Worm (Caenorhabditis elegans) whole organism, late embryonic: ENCODE data around the gene rpn-6.1.

ENCODE experiments used
- C08G9.2 ChIP-seq: sonication (generic microtip); optimal IDR thresholded peaks from 2 replicates; lab custom pipeline; 2016; ENCODE audit warnings: mild to moderate bottlenecking, missing genetic modification characterization, moderate library complexity, missing compliant biosample characterization
- C38D4.7 ChIP-seq: fragments of 200-800 bp; sonication (Bioruptor generic); optimal IDR thresholded peaks from 2 replicates; lab custom pipeline; 2018; ENCODE audit warnings: mild to moderate bottlenecking, missing genetic modification characterization, moderate library complexity, missing compliant biosample characterization
- K09A11.1 ChIP-seq: sonication (generic microtip); optimal IDR thresholded peaks from 2 replicates; lab custom pipeline; 2017; ENCODE audit warnings: antibody characterized with exemption, mild to moderate bottlenecking, missing genetic modification characterization, missing compliant biosample characterization; ENCODE audit not compliant: insufficient read depth
- ahr-1 ChIP-seq: sonication (generic microtip); optimal IDR thresholded peaks from 2 replicates; lab custom pipeline; 2016; ENCODE audit warnings: missing genetic modification characterization, missing compliant biosample characterization
- ama-1 ChIP-seq: fragments of 150-350 bp; optimal IDR thresholded peaks from 2 replicates; lab custom pipeline; 2014
- ceh-19 ChIP-seq: fragments of 200-800 bp; sonication (Bioruptor generic); optimal IDR thresholded peaks from 2 replicates; lab custom pipeline; 2018; ENCODE audit warnings: mild to moderate bottlenecking, missing genetic modification characterization, missing compliant biosample characterization
- ceh-24 ChIP-seq: sonication (generic microtip); optimal IDR thresholded peaks from 2 replicates; lab custom pipeline; 2016; ENCODE audit warnings: mild to moderate bottlenecking, missing genetic modification characterization, missing compliant biosample characterization
- ceh-30 ChIP-seq: fragments of 150-350 bp; optimal IDR thresholded peaks from 2 replicates; lab custom pipeline; 2014; ENCODE audit warnings: missing biosample characterization, missing genetic modification characterization
- ceh-48 ChIP-seq: sonication (generic microtip); optimal IDR thresholded peaks from 2 replicates; lab custom pipeline; 2016; ENCODE audit warnings: missing genetic modification characterization, inconsistent platforms, missing compliant biosample characterization
- che-1 ChIP-seq: sonication (generic microtip); optimal IDR thresholded peaks from 2 replicates; lab custom pipeline; 2016; ENCODE audit warnings: mild to moderate bottlenecking, missing genetic modification characterization, missing compliant biosample characterization
- dmd-4 ChIP-seq: sonication (generic microtip); optimal IDR thresholded peaks from 2 replicates; lab custom pipeline; 2016; ENCODE audit warnings: borderline replicate concordance, missing genetic modification characterization, missing compliant biosample characterization
- dve-1 ChIP-seq: sonication (generic microtip); optimal IDR thresholded peaks from 2 replicates; lab custom pipeline; 2017; ENCODE audit warnings: antibody characterized with exemption, mild to moderate bottlenecking, missing genetic modification characterization, missing compliant biosample characterization
- elt-2 ChIP-seq: sonication (generic microtip); optimal IDR thresholded peaks from 2 replicates; lab custom pipeline; 2016; ENCODE audit warnings: missing genetic modification reagents, missing genetic modification characterization, missing compliant biosample characterization
- elt-4 ChIP-seq: sonication (generic microtip); optimal IDR thresholded peaks from 2 replicates; lab custom pipeline; 2016; ENCODE audit warnings: missing genetic modification characterization, missing compliant biosample characterization
- ets-4 ChIP-seq: sonication (generic microtip); optimal IDR thresholded peaks from 2 replicates; lab custom pipeline; 2016; ENCODE audit warnings: missing genetic modification characterization, missing compliant biosample characterization
- fkh-6 ChIP-seq: sonication (generic microtip); optimal IDR thresholded peaks from 2 replicates; lab custom pipeline; 2016; ENCODE audit warnings: missing genetic modification characterization, missing compliant biosample characterization
- gmeb-2 ChIP-seq: sonication (generic microtip); optimal IDR thresholded peaks from 2 replicates; lab custom pipeline; 2016; ENCODE audit warnings: missing genetic modification characterization, inconsistent platforms, missing compliant biosample characterization
- hlh-13 ChIP-seq: fragments of 200-800 bp; sonication (Bioruptor generic); optimal IDR thresholded peaks from 2 replicates; lab custom pipeline; 2018; ENCODE audit warnings: mild to moderate bottlenecking, missing genetic modification characterization, missing compliant biosample characterization
- hlh-15 ChIP-seq: sonication (generic microtip); optimal IDR thresholded peaks from 2 replicates; lab custom pipeline; 2016; ENCODE audit warnings: missing genetic modification characterization, missing compliant biosample characterization
- hlh-8 ChIP-seq: sonication (generic microtip); optimal IDR thresholded peaks from 2 replicates; lab custom pipeline; 2016; ENCODE audit warnings: missing genotype, missing genetic modification characterization, missing compliant biosample characterization
- lin-11 ChIP-seq: fragments of 200-800 bp; sonication (Bioruptor generic); optimal IDR thresholded peaks from 2 replicates; lab custom pipeline; 2018; ENCODE audit warnings: mild to moderate bottlenecking, missing genetic modification characterization, missing compliant biosample characterization
- madf-2 ChIP-seq: sonication (generic microtip); optimal IDR thresholded peaks from 2 replicates; lab custom pipeline; 2017; ENCODE audit warnings: missing genetic modification characterization, missing compliant biosample characterization
- mec-3 ChIP-seq: sonication (generic microtip); optimal IDR thresholded peaks from 2 replicates; lab custom pipeline; 2016; ENCODE audit warnings: borderline replicate concordance, missing genetic modification characterization, missing compliant biosample characterization
- nfya-1 ChIP-seq: sonication (generic microtip); optimal IDR thresholded peaks from 2 replicates; lab custom pipeline; 2017; ENCODE audit warnings: missing genetic modification characterization, mild to moderate bottlenecking, missing compliant biosample characterization, antibody characterized with exemption, moderate library complexity
- nhr-11 ChIP-seq: fragments of 150-350 bp; optimal IDR thresholded peaks from 2 replicates; lab custom pipeline; 2014; ENCODE audit warnings: missing biosample characterization, missing genetic modification characterization
- nhr-232 ChIP-seq: sonication (generic microtip); optimal IDR thresholded peaks from 2 replicates; lab custom pipeline; 2016; ENCODE audit warnings: missing genetic modification characterization, missing compliant biosample characterization
- npax-4 ChIP-seq: sonication (generic microtip); optimal IDR thresholded peaks from 2 replicates; lab custom pipeline; 2016; ENCODE audit warnings: missing genetic modification characterization, missing compliant biosample characterization
- odd-2 ChIP-seq: sonication (generic microtip); optimal IDR thresholded peaks from 2 replicates; lab custom pipeline; 2017; ENCODE audit warnings: antibody characterized with exemption, mild to moderate bottlenecking, missing genetic modification characterization, missing compliant biosample characterization
- pag-3 ChIP-seq: sonication (generic microtip); optimal IDR thresholded peaks from 2 replicates; lab custom pipeline; 2016; ENCODE audit warnings: missing compliant biosample characterization, missing genetic modification characterization, borderline replicate concordance
- pax-1 ChIP-seq: fragments of 150-350 bp; optimal IDR thresholded peaks from 2 replicates; lab custom pipeline; 2014; ENCODE audit warnings: missing biosample characterization, missing genetic modification characterization
- pqm-1 ChIP-seq: sonication (generic microtip); optimal IDR thresholded peaks from 2 replicates; lab custom pipeline; 2016; ENCODE audit warnings: missing genetic modification characterization, missing compliant biosample characterization
- rnt-1 ChIP-seq: sonication (generic microtip); optimal IDR thresholded peaks from 2 replicates; lab custom pipeline; 2016; ENCODE audit warnings: missing genetic modification characterization, missing compliant biosample characterization
- sox-2 ChIP-seq: fragments of 200-800 bp; sonication (Bioruptor generic); IDR thresholded peaks from 2 replicates; pipeline ENCODE4 v1.3.6; 2022; ENCODE audit warnings: missing genetic modification reagents, missing genetic modification characterization, missing compliant biosample characterization
- tbx-2 ChIP-seq: sonication (generic microtip); optimal IDR thresholded peaks from 2 replicates; lab custom pipeline; 2016; ENCODE audit warnings: missing genetic modification characterization, missing compliant biosample characterization
- tbx-7 ChIP-seq: sonication (generic microtip); optimal IDR thresholded peaks from 2 replicates; lab custom pipeline; 2016; ENCODE audit warnings: missing genotype, missing genetic modification characterization, missing compliant biosample characterization
- ttx-3 ChIP-seq: sonication (generic microtip); optimal IDR thresholded peaks from 2 replicates; lab custom pipeline; 2016; ENCODE audit warnings: missing genetic modification reagents, missing genetic modification characterization, missing compliant biosample characterization
- unc-42 ChIP-seq: sonication (generic microtip); optimal IDR thresholded peaks from 2 replicates; lab custom pipeline; 2016; ENCODE audit warnings: missing genotype, missing genetic modification characterization, missing compliant biosample characterization
- unc-55 ChIP-seq: sonication (generic microtip); optimal IDR thresholded peaks from 2 replicates; lab custom pipeline; 2017; ENCODE audit warnings: missing biosample characterization, missing genetic modification reagents, missing genetic modification characterization
- zip-5 ChIP-seq: sonication (generic microtip); optimal IDR thresholded peaks from 2 replicates; lab custom pipeline; 2016; ENCODE audit warnings: missing genetic modification characterization, missing compliant biosample characterization

rpn-6.1 gene

ce11 chrIII:6961937-6962504 lies at the start of gene rpn-6.1, which contains the start of gene F57B9.1:
TSS of gene rpn-6.1 (minus strand) at chrIII:6962001.
TSS of gene F57B9.1 (plus strand) at chrIII:6962090.
- TF ChIP-seq ama-1 (lab: Kevin White, UChicago) (no peak), zip-5 (no peak), hlh-13 (GFP tag; lab: Kevin White, UChicago) (no peak), fkh-6 (no peak), npax-4 (tag; lab: Kevin White, UChicago) (no peak), unc-55 (GFP tag; lab: Kevin White, UChicago) (peak; percentile 33), odd-2 (tag; lab: Kevin White, UChicago) (no peak), sox-2 (no peak), nfya-1 (tag; lab: Kevin White, UChicago) (no peak), elt-2 (tag; lab: Kevin White, UChicago) (peak; percentile 43)

ce11 chrIII:7008836-7009235 lies 47.0 kb upstream of the rpn-6.1 start, which contains the start of gene lgc-38:
TSS of gene lgc-38 (plus strand) at chrIII:7009136.
- no peak for TF ChIP-seq tbx-2 (tag; lab: Kevin White, UChicago)

ce11 chrIII:7005350-7005749 lies 43.5 kb upstream of the rpn-6.1 start, which contains the start of gene C06E8.5:
TSS of gene C06E8.5 (minus strand) at chrIII:7005450.
- TF ChIP-seq ceh-30 (tag; lab: Kevin White, UChicago) = no peak
- TF ChIP-seq dmd-4 (tag; lab: Kevin White, UChicago) = no peak
- no peak for TF ChIP-seq C08G9.2 (tag; lab: Kevin White, UChicago)
- no peak for TF ChIP-seq npax-4 (tag; lab: Kevin White, UChicago)
- no peak for TF ChIP-seq hlh-13 (GFP tag; lab: Kevin White, UChicago)
- no peak for TF ChIP-seq pag-3 (tag; lab: Kevin White, UChicago)
- TF ChIP-seq sox-2 = no peak
- TF ChIP-seq, all 69 proteins: peak for 0

DNA sequence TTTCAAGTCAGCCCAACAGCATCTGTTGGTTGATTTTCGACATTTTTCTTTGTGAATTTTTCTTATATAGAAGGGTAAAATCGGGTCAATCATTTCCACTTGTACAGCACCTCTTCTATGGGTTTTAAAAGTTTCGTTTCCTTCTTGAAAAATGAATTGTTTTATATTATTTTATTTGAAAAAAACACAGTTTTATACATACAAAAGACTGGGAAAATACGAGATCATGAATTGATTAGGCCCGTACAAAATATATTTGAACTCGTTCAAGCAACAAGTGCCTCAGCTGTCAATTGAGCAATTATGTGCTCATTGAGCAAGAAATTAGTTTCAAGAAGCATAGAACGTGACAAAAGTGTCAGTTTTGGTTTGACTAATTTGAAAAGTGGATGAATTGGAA lies 40.3 kb upstream of the rpn-6.1 start:
- TF ChIP-seq npax-4 (tag; lab: Kevin White, UChicago) (no peak), dve-1 (tag; lab: Kevin White, UChicago) (no peak), C08G9.2 (tag; lab: Kevin White, UChicago) (no peak), nfya-1 (tag; lab: Kevin White, UChicago) (no peak), mec-3 (tag; lab: Kevin White, UChicago) (no peak), nhr-11 (no peak), rnt-1 (tag; lab: Kevin White, UChicago) (no peak), ceh-19 (GFP tag; lab: Kevin White, UChicago) (no peak), hlh-15 (tag; lab: Kevin White, UChicago) (no peak), ttx-3 (tag; lab: Kevin White, UChicago) (no peak), pqm-1 (tag; lab: Kevin White, UChicago) (no peak), hlh-8 (tag; lab: Kevin White, UChicago) (no peak), C38D4.7 (GFP tag; lab: Kevin White, UChicago) (no peak), ama-1 (lab: Kevin White, UChicago) (no peak)

ce11 chrIII:6993179-6993578 lies 31.4 kb upstream of the rpn-6.1 start:
- no peak for TF ChIP-seq ceh-48
- TF ChIP-seq unc-42 = no peak
- no peak for TF ChIP-seq C08G9.2 (tag; lab: Kevin White, UChicago)
- no peak for TF ChIP-seq pqm-1 (tag; lab: Kevin White, UChicago)
- TF ChIP-seq madf-2 (tag; lab: Kevin White, UChicago) = no peak
- TF ChIP-seq lin-11 (tag; lab: Kevin White, UChicago) = no peak
- TF ChIP-seq K09A11.1 = no peak
- TF ChIP-seq nhr-232 (tag; lab: Kevin White, UChicago) = no peak
- TF ChIP-seq ahr-1 (tag; lab: Kevin White, UChicago) = no peak
- no peak for TF ChIP-seq ets-4 (tag; lab: Kevin White, UChicago)
- no peak for TF ChIP-seq pax-1 (tag; lab: Kevin White, UChicago)
- no peak for TF ChIP-seq che-1 (tag; lab: Kevin White, UChicago)
- TF ChIP-seq tbx-7 = no peak
- no peak for TF ChIP-seq elt-4 (tag; lab: Kevin White, UChicago)
- TF ChIP-seq ceh-24 (tag; lab: Kevin White, UChicago) = no peak
- no peak for TF ChIP-seq gmeb-2
- TF ChIP-seq hlh-13 (GFP tag; lab: Kevin White, UChicago) = no peak
